Worm (Caenorhabditis elegans): ENCODE results near the gene pacl-1.

DNA sequence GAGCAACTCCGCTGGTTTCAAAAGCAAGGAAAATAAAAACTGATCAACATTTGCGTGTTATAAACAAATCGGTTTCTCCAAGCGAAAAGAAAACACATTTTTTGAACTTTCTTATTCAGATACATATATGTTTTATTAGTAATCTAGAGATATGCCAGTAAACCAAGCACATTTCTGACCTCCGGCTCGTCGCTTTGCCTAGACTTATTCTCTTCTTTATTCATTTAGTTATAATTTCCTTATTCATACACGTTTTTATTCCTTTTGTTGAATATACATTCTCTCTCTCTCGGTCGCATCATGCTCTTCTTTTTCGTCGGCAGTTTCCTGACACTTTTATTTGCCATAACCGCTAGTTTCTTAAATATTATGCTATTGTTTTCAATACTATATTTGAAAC is 23.4 kb upstream of the pacl-1 start, which contains the start of gene srbc-84:
- no peak for TF ChIP-seq lsy-2 (tag; optimal IDR thresholded peaks at IDR 0.05)
- TF ChIP-seq snpc-4 (tag; optimal IDR thresholded peaks at IDR 0.05), result no peak
- no peak for TF ChIP-seq nhr-23 (tag; optimal IDR thresholded peaks at IDR 0.05)
- TF ChIP-seq aly-2 (tag; optimal IDR thresholded peaks at IDR 0.05), result no peak
- TF ChIP-seq lin-39 (tag; optimal IDR thresholded peaks at IDR 0.05), result no peak
- no peak for TF ChIP-seq ceh-82 (tag; optimal IDR thresholded peaks at IDR 0.05)
- TF ChIP-seq mab-5 (tag; optimal IDR thresholded peaks at IDR 0.05), result no peak
- TF ChIP-seq egl-27 (tag; optimal IDR thresholded peaks at IDR 0.05), result no peak
- TF ChIP-seq lin-13 (GFP tag; optimal IDR thresholded peaks at IDR 0.05), result no peak
- no peak for TF ChIP-seq lin-11 (tag; optimal IDR thresholded peaks at IDR 0.05)
- TF ChIP-seq ZK546.5 (tag; optimal IDR thresholded peaks at IDR 0.05), result no peak
- TF ChIP-seq nhr-11 (tag; optimal IDR thresholded peaks at IDR 0.05), result no peak
- TF ChIP-seq elt-1 (tag; optimal IDR thresholded peaks at IDR 0.05), result no peak
